Fruit fly (Drosophila melanogaster): ENCODE data around the gene CG7878.
A peak's percentile ranks its signal among the peaks of the same experiment; 100 is the strongest.

The CG7878 gene

dm6 chr3R:8106909-8107841 lies 15.3 kb upstream of the CG7878 start:
- no peak for TF ChIP-seq CG12768 (GFP tag; optimal IDR thresholded peaks at IDR 0.05)
- peak; percentile 73 for TF ChIP-seq tj (GFP tag; optimal IDR thresholded peaks at IDR 0.05)
- peak; percentile 84 for TF ChIP-seq kay (GFP tag; ENCODE audit: borderline replicate concordance)

- peak; percentile 58 for TF ChIP-seq tj (GFP tag; optimal IDR thresholded peaks at IDR 0.05)
- peak; percentile 2 for TF ChIP-seq pad (GFP tag; optimal IDR thresholded peaks at IDR 0.05)
- TF ChIP-seq cic (GFP tag; optimal IDR thresholded peaks at IDR 0.05), result no peak
- peak; percentile 52 for TF ChIP-seq Mnt (GFP tag; optimal IDR thresholded peaks at IDR 0.05)
Observed at dm6 chr3R:8108770-8109169, 13.8 kb upstream of the CG7878 start.

dm6 chr3R:8109782-8110181 lies 12.7 kb upstream of the CG7878 start:
- TF ChIP-seq kay (GFP tag; ENCODE audit: borderline replicate concordance) (peak; percentile 92), Hr96 (GFP tag; optimal IDR thresholded peaks at IDR 0.05) (no peak), CG1620 (GFP tag; optimal IDR thresholded peaks at IDR 0.05) (no peak), CG33017 (tag; optimal IDR thresholded peaks at IDR 0.05) (no peak)

- TF ChIP-seq cnc (optimal IDR thresholded peaks at IDR 0.05), result no peak
- TF ChIP-seq CG14711 (tag; optimal IDR thresholded peaks at IDR 0.05), result no peak
- no peak for TF ChIP-seq CG11617 (GFP tag; optimal IDR thresholded peaks at IDR 0.05)
- TF ChIP-seq Crg-1 (GFP tag; optimal IDR thresholded peaks at IDR 0.05), result no peak
- TF ChIP-seq Mnt (GFP tag; optimal IDR thresholded peaks at IDR 0.05), result no peak
- no peak for TF ChIP-seq cic (GFP tag; optimal IDR thresholded peaks at IDR 0.05)
- peak; percentile 23 for TF ChIP-seq CG12768 (GFP tag; optimal IDR thresholded peaks at IDR 0.05)
- peak; percentile 36 for TF ChIP-seq CG7101 (tag; optimal IDR thresholded peaks at IDR 0.05)
- TF ChIP-seq ovo (GFP tag; optimal IDR thresholded peaks at IDR 0.05), result no peak
- peak; percentile 8 for TF ChIP-seq Hr96 (GFP tag; optimal IDR thresholded peaks at IDR 0.05)
- no peak for TF ChIP-seq toe (GFP tag; optimal IDR thresholded peaks at IDR 0.05)
- peak; percentile 50 for TF ChIP-seq kay (GFP tag; ENCODE audit: borderline replicate concordance)
- no peak for TF ChIP-seq CG1620 (GFP tag; optimal IDR thresholded peaks at IDR 0.05)
- no peak for TF ChIP-seq tj (GFP tag; optimal IDR thresholded peaks at IDR 0.05)
- TF ChIP-seq bab1 (GFP tag; optimal IDR thresholded peaks at IDR 0.05), result no peak
- TF ChIP-seq Clk (GFP tag; optimal IDR thresholded peaks at IDR 0.05), result no peak
- TF ChIP-seq CG7045 (GFP tag; optimal IDR thresholded peaks at IDR 0.05), result peak; percentile 16
- no peak for TF ChIP-seq CG5204 (GFP tag; optimal IDR thresholded peaks at IDR 0.05)
- no peak for TF ChIP-seq pad (GFP tag; optimal IDR thresholded peaks at IDR 0.05)
- TF ChIP-seq CG33017 (tag; optimal IDR thresholded peaks at IDR 0.05), result peak; percentile 4
Observed at dm6 chr3R:8110198-8110642, 12.3 kb upstream of the CG7878 start.

- TF ChIP-seq Hr96 (GFP tag; optimal IDR thresholded peaks at IDR 0.05), result no peak
- no peak for TF ChIP-seq CG11617 (GFP tag; optimal IDR thresholded peaks at IDR 0.05)
Observed at dm6 chr3R:8110951-8111350, 11.6 kb upstream of the CG7878 start.

- TF ChIP-seq Crg-1 (GFP tag; optimal IDR thresholded peaks at IDR 0.05) (no peak), ovo (GFP tag; optimal IDR thresholded peaks at IDR 0.05) (peak; percentile 79), toe (GFP tag; optimal IDR thresholded peaks at IDR 0.05) (no peak), Hr96 (GFP tag; optimal IDR thresholded peaks at IDR 0.05) (no peak), kay (GFP tag; ENCODE audit: borderline replicate concordance) (peak; percentile 96), CG7045 (GFP tag; optimal IDR thresholded peaks at IDR 0.05) (no peak), CG12768 (GFP tag; optimal IDR thresholded peaks at IDR 0.05) (peak; percentile 54), cnc (optimal IDR thresholded peaks at IDR 0.05) (no peak), CG11617 (GFP tag; optimal IDR thresholded peaks at IDR 0.05) (no peak), pad (GFP tag; optimal IDR thresholded peaks at IDR 0.05) (no peak), Mnt (GFP tag; optimal IDR thresholded peaks at IDR 0.05) (peak; percentile 13), Clk (GFP tag; optimal IDR thresholded peaks at IDR 0.05) (peak; percentile 19), cic (GFP tag; optimal IDR thresholded peaks at IDR 0.05) (peak; percentile 42), tj (GFP tag; optimal IDR thresholded peaks at IDR 0.05) (peak; percentile 99), CG33017 (tag; optimal IDR thresholded peaks at IDR 0.05) (no peak)
Observed at dm6 chr3R:8111789-8112382, 10.6 kb upstream of the CG7878 start.
